Fruit fly (Drosophila melanogaster): ENCODE measurements around the gene CG18273.

CG18273 gene

DNA sequence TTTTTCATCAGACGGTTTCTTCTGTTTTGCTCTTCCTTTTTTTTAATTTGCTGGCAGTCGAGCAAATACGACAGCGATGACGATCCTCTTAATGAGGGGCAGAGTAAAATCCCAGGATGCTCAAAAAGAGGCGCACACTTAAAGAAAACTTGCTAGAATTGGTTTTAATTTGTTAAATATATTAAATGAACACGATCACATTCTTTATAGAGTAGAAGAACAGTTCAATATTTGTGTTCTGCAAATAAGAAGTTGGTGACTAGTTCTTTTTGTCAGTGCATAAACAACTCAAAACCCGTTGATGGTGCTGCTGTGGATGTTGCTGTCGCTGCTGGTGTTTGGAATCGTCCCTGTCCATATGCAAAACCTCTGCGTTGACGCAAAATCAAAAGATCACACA, 39.1 kb downstream of the CG18273 start:
- TF ChIP-seq D1 (tag; optimal IDR thresholded peaks at IDR 0.05) (no peak), CG13204 (GFP tag; optimal IDR thresholded peaks at IDR 0.05) (peak; percentile 1), Pif1A (GFP tag; optimal IDR thresholded peaks at IDR 0.05) (peak; percentile 74), gl (tag; optimal IDR thresholded peaks at IDR 0.05) (peak; percentile 37), CG15710 (tag; optimal IDR thresholded peaks at IDR 0.05) (peak; percentile 69), CG34367 (tag; optimal IDR thresholded peaks at IDR 0.05) (peak; percentile 66), Ets98B (GFP tag; IDR thresholded peaks at IDR 0.05) (no peak), CG8159 (tag; optimal IDR thresholded peaks at IDR 0.05) (peak; percentile 73), CG10348 (GFP tag; IDR thresholded peaks at IDR 0.05) (no peak), Snoo (tag; optimal IDR thresholded peaks at IDR 0.05) (peak; percentile 57), rn (GFP tag; IDR thresholded peaks at IDR 0.05) (no peak), CG4496 (GFP tag; IDR thresholded peaks at IDR 0.05) (peak; percentile 41; the same call in 1 of the 3 replicates), CG8301 (tag; optimal IDR thresholded peaks at IDR 0.05) (peak; percentile 49), fd96Ca (GFP tag; IDR thresholded peaks at IDR 0.05) (no peak), EcR (GFP tag; optimal IDR thresholded peaks at IDR 0.05) (no peak), CG12605 (GFP tag; IDR thresholded peaks at IDR 0.05) (0 out of 2 replicates have a peak, but pooled peaks have one; percentile 19), CG32121 (GFP tag; IDR thresholded peaks at IDR 0.05) (no peak), CG17806 (tag; optimal IDR thresholded peaks at IDR 0.05) (peak; percentile 71), CG14655 (GFP tag; optimal IDR thresholded peaks at IDR 0.05) (peak; percentile 72), Pif1B (GFP tag; optimal IDR thresholded peaks at IDR 0.05) (peak; percentile 62), CG9948 (tag; optimal IDR thresholded peaks at IDR 0.05) (peak; percentile 61)

DNA sequence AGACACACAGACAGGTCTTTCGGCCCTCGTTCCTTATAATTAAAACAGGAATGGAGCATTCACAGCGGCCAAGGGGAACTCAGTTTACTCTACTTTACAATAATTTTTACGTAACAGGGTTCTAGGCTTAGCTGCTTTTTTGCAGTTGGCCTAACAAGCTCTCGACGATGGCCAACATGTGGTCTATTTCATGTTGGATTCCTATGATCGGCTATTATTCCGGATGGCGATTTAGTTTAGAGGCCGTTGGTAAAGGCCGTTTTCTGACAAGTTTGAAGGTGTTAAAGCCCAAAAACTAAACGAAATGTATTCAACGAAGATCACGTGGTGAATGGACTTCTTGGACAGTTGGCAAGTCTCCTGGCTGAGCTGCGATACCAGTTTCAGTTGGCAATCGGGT, 41.4 kb downstream of the CG18273 start:
- peak; percentile 17 for TF ChIP-seq CG8301 (tag; optimal IDR thresholded peaks at IDR 0.05)
- TF ChIP-seq CG14655 (GFP tag; optimal IDR thresholded peaks at IDR 0.05), result peak; percentile 13
- TF ChIP-seq CG8159 (tag; optimal IDR thresholded peaks at IDR 0.05), result peak; percentile 51
- TF ChIP-seq EcR (GFP tag; optimal IDR thresholded peaks at IDR 0.05), result peak; percentile 44
- peak; percentile 40 for TF ChIP-seq CG15710 (tag; optimal IDR thresholded peaks at IDR 0.05)
- peak; percentile 38 for TF ChIP-seq Snoo (tag; optimal IDR thresholded peaks at IDR 0.05)
- no peak for TF ChIP-seq gl (tag; optimal IDR thresholded peaks at IDR 0.05)
- TF ChIP-seq CG34367 (tag; optimal IDR thresholded peaks at IDR 0.05), result no peak
- peak; percentile 1 for TF ChIP-seq CG9948 (tag; optimal IDR thresholded peaks at IDR 0.05)

DNA sequence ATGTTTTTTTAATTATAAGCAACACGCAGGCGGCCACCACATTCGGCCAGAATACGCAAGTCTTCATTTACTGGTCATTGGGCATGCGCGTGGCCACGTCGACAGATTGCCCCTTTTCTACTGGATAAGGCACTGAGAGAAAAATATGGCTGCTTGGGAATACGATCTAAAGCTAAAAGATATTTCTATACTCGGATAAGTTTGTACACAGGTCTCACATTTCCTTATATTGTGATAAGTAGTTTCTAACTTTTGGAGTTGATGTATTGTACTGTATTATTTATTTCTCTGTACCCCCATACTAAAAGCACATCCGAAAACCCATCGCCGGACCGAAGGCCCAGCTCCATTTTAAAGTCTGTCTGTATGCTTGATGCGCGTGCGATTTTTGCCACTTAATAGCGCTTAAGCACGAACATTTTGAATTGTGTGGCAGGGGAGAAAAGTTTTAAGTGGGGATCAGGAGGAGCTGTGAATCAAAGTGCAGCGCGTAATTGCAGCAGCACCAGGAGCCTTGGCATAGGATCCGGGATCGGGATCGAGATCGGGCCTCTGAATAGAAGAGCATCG, 43.3 kb downstream of the CG18273 start:
- peak; percentile 60 for TF ChIP-seq gl (tag; optimal IDR thresholded peaks at IDR 0.05)
- peak; percentile 61 for TF ChIP-seq CG14655 (GFP tag; optimal IDR thresholded peaks at IDR 0.05)
- peak; percentile 70 for TF ChIP-seq Pif1B (GFP tag; optimal IDR thresholded peaks at IDR 0.05)
- TF ChIP-seq Pif1A (GFP tag; optimal IDR thresholded peaks at IDR 0.05), result peak; percentile 46
- peak; percentile 73 for TF ChIP-seq CG9948 (tag; optimal IDR thresholded peaks at IDR 0.05)
- TF ChIP-seq EcR (GFP tag; optimal IDR thresholded peaks at IDR 0.05), result no peak
- peak; percentile 28 for TF ChIP-seq CG8301 (tag; optimal IDR thresholded peaks at IDR 0.05)
- no peak for TF ChIP-seq CG12605 (GFP tag; IDR thresholded peaks at IDR 0.05)
- TF ChIP-seq CG34367 (tag; optimal IDR thresholded peaks at IDR 0.05), result peak; percentile 74
- TF ChIP-seq CG15710 (tag; optimal IDR thresholded peaks at IDR 0.05), result peak; percentile 78
- no peak for TF ChIP-seq rn (GFP tag; IDR thresholded peaks at IDR 0.05)
- peak; percentile 23 for TF ChIP-seq D1 (tag; optimal IDR thresholded peaks at IDR 0.05)
- TF ChIP-seq CG32121 (GFP tag; IDR thresholded peaks at IDR 0.05), result no peak
- TF ChIP-seq Ets98B (GFP tag; IDR thresholded peaks at IDR 0.05), result no peak
- no peak for TF ChIP-seq CG10348 (GFP tag; IDR thresholded peaks at IDR 0.05)
- TF ChIP-seq CG8159 (tag; optimal IDR thresholded peaks at IDR 0.05), result peak; percentile 80
- peak; percentile 11 for TF ChIP-seq CG13204 (GFP tag; optimal IDR thresholded peaks at IDR 0.05)
- TF ChIP-seq Snoo (tag; optimal IDR thresholded peaks at IDR 0.05), result peak; percentile 40
- peak; percentile 80 for TF ChIP-seq CG17806 (tag; optimal IDR thresholded peaks at IDR 0.05)
- TF ChIP-seq fd96Ca (GFP tag; IDR thresholded peaks at IDR 0.05), result no peak
- peak; percentile 44; the same call in 1 of the 3 replicates for TF ChIP-seq CG4496 (GFP tag; IDR thresholded peaks at IDR 0.05)

DNA sequence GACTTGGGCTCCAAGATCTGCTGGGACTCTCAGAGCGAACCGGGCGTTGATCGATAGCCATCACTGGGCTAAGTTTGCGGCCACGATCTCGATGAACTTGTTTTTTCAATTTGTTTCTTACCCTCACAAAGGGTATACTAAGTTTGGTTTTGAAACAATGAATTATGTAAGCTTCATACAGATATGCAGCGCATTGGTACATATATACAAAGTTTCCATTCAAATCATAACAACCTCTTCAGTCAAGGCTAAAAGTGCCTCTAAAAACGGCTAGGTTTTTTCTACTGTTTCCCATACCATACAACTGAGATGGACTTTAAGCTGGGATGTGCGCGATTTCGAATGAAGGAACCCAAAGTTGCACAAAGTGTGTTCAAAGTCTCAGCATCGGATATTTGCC, 46.1 kb downstream of the CG18273 start:
- TF ChIP-seq Snoo (tag; optimal IDR thresholded peaks at IDR 0.05) (no peak), gl (tag; optimal IDR thresholded peaks at IDR 0.05) (no peak), fd96Ca (GFP tag; IDR thresholded peaks at IDR 0.05) (no peak), CG8159 (tag; optimal IDR thresholded peaks at IDR 0.05) (peak; percentile 1), CG14655 (GFP tag; optimal IDR thresholded peaks at IDR 0.05) (no peak), CG8301 (tag; optimal IDR thresholded peaks at IDR 0.05) (no peak), CG10348 (GFP tag; IDR thresholded peaks at IDR 0.05) (no peak), D1 (tag; optimal IDR thresholded peaks at IDR 0.05) (no peak), Pif1A (GFP tag; optimal IDR thresholded peaks at IDR 0.05) (no peak)

DNA sequence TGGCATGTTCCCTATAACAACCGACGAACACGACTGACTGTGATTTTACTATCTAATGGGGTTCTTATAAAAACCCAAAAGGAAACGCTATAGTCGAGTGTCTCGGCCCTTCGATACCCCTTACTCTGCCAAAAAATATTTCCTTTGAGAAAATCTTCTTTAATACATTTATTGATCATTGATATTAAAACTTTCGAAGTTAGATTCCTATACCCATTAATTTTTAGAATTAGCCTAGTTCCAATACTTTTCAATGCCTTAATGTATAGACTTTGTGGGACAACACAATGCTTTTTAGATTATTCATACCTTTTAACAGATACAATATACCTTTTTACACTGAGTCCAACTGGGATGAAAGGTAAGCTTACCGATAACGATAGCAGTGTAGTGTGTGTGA, 50.0 kb downstream of the CG18273 start, which contains the start of gene Pgcl:
TSS of gene Pgcl (minus strand) at position 45 of the 400 bp plus-strand sequence.
- TF ChIP-seq CG14655 (GFP tag; optimal IDR thresholded peaks at IDR 0.05), result no peak

Measured in whole organism, pupa.